Fruit fly (Drosophila melanogaster): ENCODE results near the gene CG11498.

Gene CG11498

dm6 chr3R:30209648-30210047, 49.4 kb upstream of the CG11498 start, which contains the start of gene Anp (continued):
- no peak for TF ChIP-seq CG8290 (GFP tag; optimal IDR thresholded peaks at IDR 0.05)
- TF ChIP-seq CG8290 (tag; optimal IDR thresholded peaks at IDR 0.05) = no peak

- TF ChIP-seq CG17912 (GFP tag; optimal IDR thresholded peaks at IDR 0.05) = peak; percentile 84
- TF ChIP-seq cas (GFP tag; IDR thresholded peaks at IDR 0.05) = no peak
- no peak for TF ChIP-seq CG15696 (tag; optimal IDR thresholded peaks at IDR 0.05)
- peak; percentile 42 for TF ChIP-seq ash1 (GFP tag; optimal IDR thresholded peaks at IDR 0.05)
- TF ChIP-seq fd3F (GFP tag; optimal IDR thresholded peaks at IDR 0.05) = peak; percentile 51
- peak; percentile 9 for TF ChIP-seq CG1792 (GFP tag; optimal IDR thresholded peaks at IDR 0.05)
- TF ChIP-seq CG18262 (tag; optimal IDR thresholded peaks at IDR 0.05) = peak; percentile 69
- TF ChIP-seq Dref (GFP tag; IDR thresholded peaks at IDR 0.05) = peak; percentile 82
- TF ChIP-seq GATAe (GFP tag; conservative IDR thresholded peaks at IDR 0.05) = no peak; the same call in 1 of the 2 replicates
- TF ChIP-seq Atf-2 (GFP tag; optimal IDR thresholded peaks at IDR 0.05) = peak; percentile 7
- peak; percentile 89 for TF ChIP-seq lab (GFP tag; optimal IDR thresholded peaks at IDR 0.05)
- TF ChIP-seq CG32532 (GFP tag; IDR thresholded peaks at IDR 0.05) = peak; percentile 83
- TF ChIP-seq CG17359 (tag; optimal IDR thresholded peaks at IDR 0.05) = peak; percentile 67
- peak; percentile 2 for TF ChIP-seq CG4617 (GFP tag; optimal IDR thresholded peaks at IDR 0.05; ENCODE audit: borderline replicate concordance)
- TF ChIP-seq ATbp (GFP tag; optimal IDR thresholded peaks at IDR 0.05) = peak; percentile 67
- TF ChIP-seq chif (GFP tag; optimal IDR thresholded peaks at IDR 0.05) = peak; percentile 18 to 39
- peak; percentile 13 to 57 for TF ChIP-seq Hr51 (GFP tag; optimal IDR thresholded peaks at IDR 0.05)
- peak; percentile 78 for TF ChIP-seq Nf-YC (tag; optimal IDR thresholded peaks at IDR 0.05)
- no peak for TF ChIP-seq Elba2 (GFP tag; optimal IDR thresholded peaks at IDR 0.05)
- TF ChIP-seq psq (GFP tag; optimal IDR thresholded peaks at IDR 0.05) = no peak
- peak; percentile 17; the same call in 1 of the 2 replicates for TF ChIP-seq gt (GFP tag; IDR thresholded peaks at IDR 0.05)
- peak; percentile 44 for TF ChIP-seq Jarid2 (GFP tag; optimal IDR thresholded peaks at IDR 0.05)
- no peak for TF ChIP-seq dati (GFP tag; IDR thresholded peaks at IDR 0.05)
- peak; percentile 95 for TF ChIP-seq Opbp (GFP tag; IDR thresholded peaks at IDR 0.05; ENCODE audit: partially characterized antibody)
- TF ChIP-seq CG18476 (GFP tag; optimal IDR thresholded peaks at IDR 0.05) = peak; percentile 29
- no peak for TF ChIP-seq CG8478 (optimal IDR thresholded peaks at IDR 0.05)
- peak; percentile 35 for TF ChIP-seq CG15011 (GFP tag; optimal IDR thresholded peaks at IDR 0.05)
- TF ChIP-seq CG13287 (GFP tag; IDR thresholded peaks at IDR 0.05; ENCODE audit: partially characterized antibody) = peak; percentile 97
- TF ChIP-seq Pdp1 (GFP tag; optimal IDR thresholded peaks at IDR 0.05) = peak; percentile 5 to 72
- TF ChIP-seq CG6813 (GFP tag; optimal IDR thresholded peaks at IDR 0.05) = peak; percentile 81
- TF ChIP-seq CG43689 (GFP tag; IDR thresholded peaks at IDR 0.05) = peak; percentile 57; the same call in 1 of the 2 replicates
- TF ChIP-seq Oaz (GFP tag; IDR thresholded peaks at IDR 0.05) = peak; percentile 54
- peak; percentile 64 for TF ChIP-seq CG10209 (GFP tag; optimal IDR thresholded peaks at IDR 0.05)
- peak; percentile 64 for TF ChIP-seq CG33213 (GFP tag; optimal IDR thresholded peaks at IDR 0.05)
- TF ChIP-seq Nf-YB (GFP tag; optimal IDR thresholded peaks at IDR 0.05) = peak; percentile 49
- peak; percentile 78 for TF ChIP-seq CG4424 (GFP tag; optimal IDR thresholded peaks at IDR 0.05)
- peak; percentile 99 for TF ChIP-seq Dll (GFP tag; IDR thresholded peaks at IDR 0.05; ENCODE audit: partially characterized antibody)
- peak; percentile 91 for TF ChIP-seq CG42726 (GFP tag; IDR thresholded peaks at IDR 0.05; ENCODE audit: partially characterized antibody)
- peak; percentile 53; the same call in 1 of the 3 replicates for TF ChIP-seq C15 (GFP tag; IDR thresholded peaks at IDR 0.05)
- TF ChIP-seq sisA (GFP tag; IDR thresholded peaks at IDR 0.05) = 0 out of 2 replicates have a peak, but pooled peaks have one; percentile 15
- peak; percentile 83; the same call in 2 of the 3 replicates for TF ChIP-seq otp (GFP tag; IDR thresholded peaks at IDR 0.05)
- TF ChIP-seq CG9817 (tag; optimal IDR thresholded peaks at IDR 0.05) = peak; percentile 56
- no peak for TF ChIP-seq CG7745 (tag; optimal IDR thresholded peaks at IDR 0.05)
- TF ChIP-seq kah (GFP tag; optimal IDR thresholded peaks at IDR 0.05) = peak; percentile 84
- peak; percentile 76 for TF ChIP-seq ap (GFP tag; IDR thresholded peaks at IDR 0.05)
Observed at dm6 chr3R:30208766-30209484, 48.7 kb upstream of the CG11498 start, which contains the start of gene RpS7. Gene RpS7 (minus strand): TSS chr3R:30209020.
